Fruit fly (Drosophila melanogaster): ENCODE data around the gene PSMG1.

PSMG1 gene

DNA sequence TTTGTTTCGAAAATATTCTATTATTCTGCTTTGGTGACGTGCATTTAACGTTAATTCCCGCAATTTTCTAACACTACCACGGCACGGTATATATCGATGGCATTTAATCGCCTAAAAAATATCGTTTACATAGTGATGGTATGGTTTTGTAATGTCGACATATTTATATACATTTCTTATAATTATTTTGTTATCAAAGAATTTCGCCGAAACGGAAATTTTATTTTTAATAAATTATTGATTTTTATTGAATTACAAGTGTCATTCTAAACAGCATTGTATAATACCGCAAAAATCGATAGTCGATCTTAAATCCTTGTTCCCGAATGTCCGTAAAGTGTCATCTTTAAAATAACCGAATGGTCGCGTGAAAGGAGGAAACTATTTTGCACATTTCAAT lies 30.3 kb upstream of the PSMG1 start, which contains the start of the genes Sec20 and dgrn (continued):
- TF ChIP-seq ss (GFP tag; optimal IDR thresholded peaks at IDR 0.05) = no peak
- peak; percentile 15 for TF ChIP-seq CG8632 (GFP tag; optimal IDR thresholded peaks at IDR 0.05)
- 0 out of 2 replicates have a peak, but pooled peaks have one; percentile 32 for TF ChIP-seq Gug (GFP tag; IDR thresholded peaks at IDR 0.05)
- TF ChIP-seq Eip78C (GFP tag) = peak; percentile 88
- TF ChIP-seq Eip93F (GFP tag; optimal IDR thresholded peaks at IDR 0.05) = peak; percentile 52
- peak; percentile 67 for TF ChIP-seq Ets96B (tag; optimal IDR thresholded peaks at IDR 0.05)
- no peak for TF ChIP-seq Smox (GFP tag; optimal IDR thresholded peaks at IDR 0.05)

DNA sequence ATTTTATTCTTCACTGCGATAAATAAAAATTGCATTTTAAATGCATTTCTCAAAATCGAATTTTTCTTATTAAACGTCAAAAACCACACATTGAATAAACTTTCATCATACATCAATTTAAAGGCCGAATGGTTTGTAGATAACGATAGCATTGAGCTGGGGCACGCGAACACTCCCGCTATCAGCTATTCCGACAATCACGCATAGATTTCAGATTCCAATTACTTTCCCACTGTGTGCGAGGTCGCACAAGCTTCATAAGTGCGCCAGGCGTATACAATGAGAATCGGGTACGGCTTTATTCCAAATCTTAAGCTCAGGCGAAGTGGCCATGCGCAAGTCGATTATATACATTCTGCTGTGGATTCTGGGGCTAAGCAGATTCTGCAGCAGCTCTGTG lies 27.6 kb upstream of the PSMG1 start, which contains the start of gene CG46303:
CG46303 (plus strand) TSS at position 223 of the 400 bp plus-strand sequence.
- no peak for TF ChIP-seq OdsH (GFP tag; optimal IDR thresholded peaks at IDR 0.05)
- no peak for TF ChIP-seq CG11294 (GFP tag; IDR thresholded peaks at IDR 0.05)
- no peak for TF ChIP-seq Eip93F (GFP tag; optimal IDR thresholded peaks at IDR 0.05)
- TF ChIP-seq acj6 (GFP tag; optimal IDR thresholded peaks at IDR 0.05) = no peak
- no peak for TF ChIP-seq Smox (GFP tag; optimal IDR thresholded peaks at IDR 0.05)
- TF ChIP-seq vri (GFP tag; optimal IDR thresholded peaks at IDR 0.05) = no peak
- TF ChIP-seq fkh (GFP tag; optimal IDR thresholded peaks at IDR 0.05) = no peak
- TF ChIP-seq pdm3 (GFP tag; optimal IDR thresholded peaks at IDR 0.05) = no peak
- no peak for TF ChIP-seq salr (GFP tag; optimal IDR thresholded peaks at IDR 0.05)
- no peak for TF ChIP-seq Eip75B (GFP tag; optimal IDR thresholded peaks at IDR 0.05)
- TF ChIP-seq ss (GFP tag; optimal IDR thresholded peaks at IDR 0.05) = no peak

DNA sequence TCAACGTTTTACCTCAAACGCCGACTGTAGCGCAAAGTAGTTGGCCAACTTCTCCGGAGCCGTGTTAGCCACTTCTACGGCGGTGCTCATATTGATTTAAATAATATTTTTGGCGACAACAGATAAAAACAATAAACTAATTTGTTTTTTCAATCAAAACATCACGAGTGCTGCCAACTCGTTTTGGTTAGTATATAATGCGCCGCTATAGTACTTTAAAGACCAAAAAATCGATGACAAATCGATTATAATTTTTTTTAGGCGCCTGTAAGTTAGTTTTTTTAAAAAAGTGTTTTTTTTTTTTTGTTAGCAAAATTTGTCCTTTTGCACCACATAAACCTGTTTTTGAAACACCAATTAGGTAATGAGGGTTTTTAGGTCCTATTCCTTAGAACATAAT lies 27.1 kb upstream of the PSMG1 start, which contains the start of gene Hpr1:
Hpr1 (minus strand) TSS at position 198 of the 400 bp plus-strand sequence.
- peak; percentile 61 for TF ChIP-seq Eip78C (GFP tag)
- TF ChIP-seq fd59A (GFP tag; optimal IDR thresholded peaks at IDR 0.05) = no peak

DNA sequence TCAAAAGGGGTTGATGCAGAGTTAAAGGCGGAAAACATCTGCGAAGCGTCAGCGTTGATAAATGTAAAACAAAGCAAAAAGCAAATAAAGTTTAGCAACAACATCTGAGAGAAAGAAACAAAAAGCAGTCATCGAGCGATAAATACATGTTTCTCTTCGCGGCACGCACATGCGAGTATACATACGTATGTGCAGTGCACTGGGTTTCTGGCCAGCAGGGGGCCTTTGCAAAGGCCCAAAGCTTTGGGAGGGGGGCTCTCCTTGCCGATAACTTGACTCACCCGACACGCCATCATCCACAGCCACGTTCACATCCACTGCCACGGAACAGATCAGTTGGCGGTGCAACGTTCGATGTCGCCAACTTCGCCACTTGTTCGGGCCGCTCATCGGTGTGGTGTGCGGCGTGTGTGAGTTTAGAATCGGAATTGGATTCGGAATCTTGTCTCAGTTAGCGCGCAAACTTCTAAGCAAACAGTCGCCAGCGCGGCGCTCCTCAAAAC lies 19.1 kb upstream of the PSMG1 start, which contains the start of gene CG42675:
CG42675 (plus strand) TSS at position 453 of the 503 bp plus-strand sequence.
- TF ChIP-seq ss (GFP tag; optimal IDR thresholded peaks at IDR 0.05) = peak in 1 of 2 experiments; percentile 83
- TF ChIP-seq svp (GFP tag) = no peak
- TF ChIP-seq CG3919 (GFP tag; optimal IDR thresholded peaks at IDR 0.05) = no peak
- 0 out of 2 replicates have a peak, but pooled peaks have one; percentile 32 for TF ChIP-seq CG15336 (GFP tag; IDR thresholded peaks at IDR 0.05)
- no peak for TF ChIP-seq lz (GFP tag; optimal IDR thresholded peaks at IDR 0.05)
- TF ChIP-seq eg (GFP tag; IDR thresholded peaks at IDR 0.05) = peak; percentile 39; the same call in 1 of the 3 replicates
- TF ChIP-seq CG1621 (tag; optimal IDR thresholded peaks at IDR 0.05) = peak; percentile 4
- TF ChIP-seq CG6163 (GFP tag; IDR thresholded peaks at IDR 0.05) = 0 out of 3 replicates have a peak, but pooled peaks have one; percentile 23
- TF ChIP-seq CG6808 (GFP tag; optimal IDR thresholded peaks at IDR 0.05) = no peak
- TF ChIP-seq achi (GFP tag; optimal IDR thresholded peaks at IDR 0.05) = no peak
- TF ChIP-seq salr (GFP tag; optimal IDR thresholded peaks at IDR 0.05) = no peak
- TF ChIP-seq CG4318 (GFP tag; optimal IDR thresholded peaks at IDR 0.05) = no peak
- TF ChIP-seq Met (GFP tag; optimal IDR thresholded peaks at IDR 0.05) = no peak
- TF ChIP-seq Eip78C (GFP tag) = peak; percentile 59

DNA sequence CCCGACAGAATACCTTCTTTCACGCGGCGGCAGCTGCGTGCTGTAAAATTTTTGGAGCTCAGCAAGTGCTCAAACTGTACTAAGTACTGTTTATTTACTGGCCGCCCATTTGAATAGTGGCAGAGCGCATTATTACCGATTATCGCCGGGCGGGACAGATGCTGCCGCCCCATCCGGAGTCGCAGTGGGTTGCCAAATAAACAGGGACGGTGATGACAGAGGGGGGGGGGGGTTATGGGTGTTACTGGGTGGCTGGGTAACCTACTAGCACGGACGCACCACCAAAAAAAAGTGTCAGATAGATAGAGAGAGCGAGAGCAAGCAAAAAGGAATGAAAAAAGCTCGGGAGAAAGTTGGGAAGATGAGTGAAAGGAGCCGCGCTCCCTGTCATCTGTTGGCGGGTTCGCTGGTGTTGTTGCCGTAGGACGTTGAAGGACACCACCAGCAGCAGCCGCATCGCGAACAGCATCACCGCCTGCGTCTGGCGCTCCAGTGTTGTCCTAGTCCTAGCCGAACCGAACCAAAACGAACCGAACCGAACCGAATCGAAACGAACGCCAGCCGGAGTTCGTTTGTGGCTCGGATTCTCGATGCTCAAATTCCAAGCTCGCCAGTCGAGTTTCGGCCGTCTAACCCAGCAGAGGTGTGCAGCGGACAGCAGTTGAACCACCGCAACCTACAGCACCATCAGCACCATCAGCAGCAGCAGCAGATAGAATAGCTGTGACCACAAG lies 7.8 kb upstream of the PSMG1 start, which contains the start of gene CG11000:
CG11000 (plus strand) TSS at position 626 of the 734 bp plus-strand sequence.
- TF ChIP-seq CG9139 (GFP tag; optimal IDR thresholded peaks at IDR 0.05) (no peak), fd59A (GFP tag; optimal IDR thresholded peaks at IDR 0.05) (no peak), dac (GFP tag; optimal IDR thresholded peaks at IDR 0.05) (no peak), net (GFP tag; optimal IDR thresholded peaks at IDR 0.05) (no peak), Ets21C (GFP tag; optimal IDR thresholded peaks at IDR 0.05) (no peak)

All from whole organism, prepupa.